Worm (Caenorhabditis elegans): ENCODE data around the gene vit-2.

DNA sequence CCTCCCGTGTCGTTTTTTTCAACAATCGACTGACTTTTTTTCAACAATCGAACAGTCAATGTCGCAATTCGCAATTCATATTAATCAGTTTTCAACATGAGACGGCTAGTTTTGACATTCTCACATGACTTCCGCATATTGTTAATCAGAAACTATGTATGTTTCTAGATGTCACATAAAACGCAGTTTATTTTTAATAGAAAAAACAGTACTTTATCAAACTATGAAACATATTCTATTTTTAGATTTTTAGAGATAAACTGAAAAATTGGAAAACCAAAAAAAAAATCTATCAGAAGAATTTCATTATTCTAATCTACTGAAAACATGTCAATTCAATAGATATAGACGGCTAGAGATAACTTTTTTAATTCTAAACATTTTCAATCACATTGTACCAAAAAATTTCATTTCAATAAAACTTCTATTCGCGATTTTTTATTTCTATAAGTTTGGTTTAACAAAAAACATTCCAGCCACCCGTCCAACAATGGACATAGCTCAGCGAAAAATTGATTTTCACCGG, 13.4 kb upstream of the vit-2 start, which contains the start of gene pnk-4:
- no peak for TF ChIP-seq tag-97 (GFP tag; IDR thresholded peaks at IDR 0.05)
- TF ChIP-seq nhr-76 (tag; optimal IDR thresholded peaks at IDR 0.05): no peak
- no peak for TF ChIP-seq mdt-29 (GFP tag; IDR thresholded peaks at IDR 0.05)
- no peak for TF ChIP-seq nhr-6 (tag; optimal IDR thresholded peaks at IDR 0.05)
- no peak for TF ChIP-seq Y5F2A.4 (GFP tag; optimal IDR thresholded peaks at IDR 0.05)

Measured in whole organism, L4 larva.